Worm (Caenorhabditis elegans): Measurements from ENCODE around the gene rpl-38.
A peak's percentile ranks its signal among the peaks of the same experiment; 100 is the strongest.

rpl-38 gene

ce11 chrV:15547727-15548126, 35.8 kb downstream of the rpl-38 start (continued):
- no peak for TF ChIP-seq zfp-3 (GFP tag; conservative IDR thresholded peaks at IDR 0.05)
- TF ChIP-seq madf-5 (GFP tag; IDR thresholded peaks at IDR 0.05), result peak in 1 of 2 experiments; percentile 63; a peak in 1 of 4 replicates
- TF ChIP-seq Y5F2A.4 (GFP tag; optimal IDR thresholded peaks at IDR 0.05), result peak; percentile 33
- TF ChIP-seq spr-3 (GFP tag; optimal IDR thresholded peaks at IDR 0.05), result peak; percentile 13
- no peak for TF ChIP-seq mxl-3 (GFP tag; optimal IDR thresholded peaks at IDR 0.05)
- TF ChIP-seq egl-27 (tag; optimal IDR thresholded peaks at IDR 0.05), result no peak
- 0 out of 2 replicates have a peak, but pooled peaks have one; percentile 42 for TF ChIP-seq D1046.2 (GFP tag; IDR thresholded peaks at IDR 0.05)
- peak; percentile 79; the same call in 1 of the 2 replicates for TF ChIP-seq F26F4.8 (GFP tag; conservative IDR thresholded peaks at IDR 0.05)
- TF ChIP-seq ctbp-1 (GFP tag; IDR thresholded peaks at IDR 0.05), result no peak
- TF ChIP-seq T20F7.1 (GFP tag; optimal IDR thresholded peaks at IDR 0.05), result no peak
- TF ChIP-seq Y48G9A.11 (GFP tag; IDR thresholded peaks at IDR 0.05), result peak; percentile 71
- peak; percentile 85 for TF ChIP-seq vab-7 (GFP tag; IDR thresholded peaks at IDR 0.05)
- TF ChIP-seq sdz-12 (GFP tag; optimal IDR thresholded peaks at IDR 0.05), result peak; percentile 66
- TF ChIP-seq lin-38 (GFP tag; IDR thresholded peaks at IDR 0.05), result peak; percentile 66
- peak; percentile 43 for TF ChIP-seq duxl-1 (tag; optimal IDR thresholded peaks at IDR 0.05; ENCODE audit: poor library complexity)
- no peak for TF ChIP-seq daf-8 (GFP tag; IDR thresholded peaks at IDR 0.05)
- TF ChIP-seq saeg-2 (GFP tag; IDR thresholded peaks at IDR 0.05), result peak; percentile 20; the same call in 1 of the 2 replicates
- TF ChIP-seq rbr-2 (tag; optimal IDR thresholded peaks at IDR 0.05), result no peak
- no peak for TF ChIP-seq ama-1 (optimal IDR thresholded peaks at IDR 0.05)
- peak; percentile 81 for TF ChIP-seq arid-1 (GFP tag; conservative IDR thresholded peaks at IDR 0.05)
- TF ChIP-seq lin-1 (GFP tag; IDR thresholded peaks at IDR 0.05), result peak; percentile 55; the same call in 1 of the 2 replicates
- TF ChIP-seq nhr-41 (GFP tag; IDR thresholded peaks at IDR 0.05), result 0 out of 2 replicates have a peak, but pooled peaks have one; percentile 29
- peak; percentile 9 for TF ChIP-seq spr-1 (tag; optimal IDR thresholded peaks at IDR 0.05)
- peak; percentile 79 for TF ChIP-seq snpc-1.2 (GFP tag; IDR thresholded peaks at IDR 0.05)
- TF ChIP-seq dmd-8 (GFP tag; IDR thresholded peaks at IDR 0.05), result peak; percentile 76; the same call in 1 of the 2 replicates
- no peak for TF ChIP-seq ceh-32 (tag; optimal IDR thresholded peaks at IDR 0.05; ENCODE audit: poor library complexity)
- peak; percentile 2 for TF ChIP-seq nhr-48 (tag; optimal IDR thresholded peaks at IDR 0.05)
- no peak for TF ChIP-seq lsy-2 (tag; optimal IDR thresholded peaks at IDR 0.05)
- no peak for TF ChIP-seq lin-29 (GFP tag; IDR thresholded peaks at IDR 0.05)
- TF ChIP-seq lim-7 (GFP tag; IDR thresholded peaks at IDR 0.05), result peak; percentile 93
- no peak for TF ChIP-seq lin-13 (GFP tag; optimal IDR thresholded peaks at IDR 0.05)
- no peak for TF ChIP-seq fkh-10 (GFP tag; optimal IDR thresholded peaks at IDR 0.05)
- no peak for TF ChIP-seq F10B5.3 (tag; optimal IDR thresholded peaks at IDR 0.05)
- no peak for TF ChIP-seq daf-12 (tag; optimal IDR thresholded peaks at IDR 0.05)

DNA sequence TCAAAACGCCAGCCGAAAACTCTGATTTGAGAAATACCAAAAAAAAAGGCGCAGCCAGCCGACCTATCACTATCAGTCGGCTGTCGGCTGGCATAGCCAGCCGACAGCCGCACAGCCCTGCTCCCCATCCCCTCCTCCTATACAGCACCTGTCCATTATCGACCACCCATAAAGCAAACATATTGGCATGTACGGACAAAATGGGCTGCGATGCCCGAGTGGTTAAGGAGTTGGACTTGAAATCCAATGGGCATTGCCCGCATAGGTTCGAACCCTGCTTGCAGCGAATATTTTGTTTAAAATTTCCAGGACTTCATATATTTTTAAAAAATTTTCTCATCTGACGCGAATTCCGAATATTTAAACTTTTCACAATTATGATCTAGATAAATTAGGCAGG, 38.4 kb downstream of the rpl-38 start:
- TF ChIP-seq pqm-1 (tag; optimal IDR thresholded peaks at IDR 0.05) (no peak), set-16 (GFP tag; IDR thresholded peaks at IDR 0.05) (0 out of 2 replicates have a peak, but pooled peaks have one; percentile 10), egl-43 (GFP tag; IDR thresholded peaks at IDR 0.05) (0 out of 2 replicates have a peak, but pooled peaks have one; percentile 14), nhr-76 (tag; optimal IDR thresholded peaks at IDR 0.05) (no peak), dmd-9 (GFP tag; IDR thresholded peaks at IDR 0.05) (no peak)

ce11 chrV:15551642-15552041, 39.7 kb downstream of the rpl-38 start:
- TF ChIP-seq Y5F2A.4 (GFP tag; optimal IDR thresholded peaks at IDR 0.05), result peak; percentile 47
- TF ChIP-seq nhr-48 (tag; optimal IDR thresholded peaks at IDR 0.05), result peak; percentile 25
- no peak for TF ChIP-seq zfp-2 (tag; optimal IDR thresholded peaks at IDR 0.05)
- peak; percentile 25 for TF ChIP-seq nhr-6 (tag; optimal IDR thresholded peaks at IDR 0.05)
- TF ChIP-seq madf-5 (GFP tag; IDR thresholded peaks at IDR 0.05), result peak; percentile 51 to 73; a peak in 1 of 4 replicates
- no peak for TF ChIP-seq ZK546.5 (tag; optimal IDR thresholded peaks at IDR 0.05)
- no peak for TF ChIP-seq ceh-20 (GFP tag; IDR thresholded peaks at IDR 0.05)
- TF ChIP-seq ceh-44 (GFP tag; IDR thresholded peaks at IDR 0.05), result 0 out of 2 replicates have a peak, but pooled peaks have one; percentile 29
- peak; percentile 71; the same call in 1 of the 2 replicates for TF ChIP-seq nhr-41 (GFP tag; IDR thresholded peaks at IDR 0.05)
- no peak for TF ChIP-seq ZK337.2 (GFP tag; IDR thresholded peaks at IDR 0.05)
- peak; percentile 40; the same call in 1 of the 2 replicates for TF ChIP-seq dmd-6 (GFP tag; IDR thresholded peaks at IDR 0.05)
- no peak for TF ChIP-seq nhr-76 (tag; optimal IDR thresholded peaks at IDR 0.05)
- TF ChIP-seq mes-2 (tag; optimal IDR thresholded peaks at IDR 0.05; ENCODE audit: poor library complexity, severe bottlenecking), result peak; percentile 52
- TF ChIP-seq T26A8.4 (GFP tag; IDR thresholded peaks at IDR 0.05), result peak; percentile 60; the same call in 1 of the 2 replicates
- no peak for TF ChIP-seq ces-1 (GFP tag; optimal IDR thresholded peaks at IDR 0.05)

Data from whole organism, L4 larva.